Fruit fly (Drosophila melanogaster) whole organism, embryonic: Measurements from ENCODE around the gene CG3815.

Source experiments
- Asciz ChIP-seq: fragments of 200-800 bp; sonication (Bioruptor generic); optimal IDR thresholded peaks from 2 replicates; lab custom pipeline; 2017; ENCODE audit warnings: missing biosample characterization, mild to moderate bottlenecking, missing genetic modification characterization, missing genetic modification reagents
- Bgb ChIP-seq: fragments of 200-800 bp; sonication (Bioruptor generic); IDR thresholded peaks from 2 replicates; pipeline ENCODE4 v1.3.6; 2022; ENCODE audit warnings: missing biosample characterization, missing genetic modification characterization; ENCODE audit not compliant: partially characterized antibody
- Bteb2 ChIP-seq: fragments of 200-800 bp; sonication (Bioruptor generic); optimal IDR thresholded peaks from 2 replicates; lab custom pipeline; 2016; ENCODE audit warnings: missing biosample characterization, missing genetic modification characterization
- CG10321 ChIP-seq: fragments of 200-800 bp; sonication (Bioruptor generic); IDR thresholded peaks from 2 replicates; pipeline ENCODE4 v1.3.6; 2022; ENCODE audit warnings: missing biosample characterization, missing genetic modification characterization
- CG10979 ChIP-seq: fragments of 200-800 bp; sonication (Bioruptor generic); optimal IDR thresholded peaks from 2 replicates; lab custom pipeline; 2018; ENCODE audit warnings: missing biosample characterization, mild to moderate bottlenecking, missing genetic modification characterization, moderate library complexity
- CG11696 ChIP-seq: fragments of 200-800 bp; sonication (Bioruptor generic); IDR thresholded peaks from 2 replicates; pipeline ENCODE4 v1.3.6; 2022; ENCODE audit warnings: missing biosample characterization, missing genetic modification characterization
- CG12659 ChIP-seq: fragments of 200-800 bp; sonication (Bioruptor generic); optimal IDR thresholded peaks from 3 replicates; lab custom pipeline; 2017; ENCODE audit warnings: mild to moderate bottlenecking, missing biosample characterization, missing genetic modification reagents, missing genetic modification characterization
- CG13424 ChIP-seq: fragments of 200-800 bp; sonication (Bioruptor generic); optimal IDR thresholded peaks from 2 replicates; lab custom pipeline; 2019; ENCODE audit warnings: missing biosample characterization, mild to moderate bottlenecking, missing genetic modification characterization, moderate library complexity
- CG13894 ChIP-seq: fragments of 200-800 bp; sonication (Bioruptor generic); optimal IDR thresholded peaks from 3 replicates; lab custom pipeline; 2018; ENCODE audit warnings: missing biosample characterization, mild to moderate bottlenecking, missing genetic modification characterization, moderate library complexity
- CG14014 ChIP-seq: fragments of 200-800 bp; sonication (Bioruptor generic); IDR thresholded peaks from 2 replicates; pipeline ENCODE4 v1.3.6; 2022; ENCODE audit warnings: missing biosample characterization, missing genetic modification characterization
- CG14710 ChIP-seq: fragments of 200-800 bp; sonication (Bioruptor generic); optimal IDR thresholded peaks from 3 replicates; lab custom pipeline; 2019; ENCODE audit warnings: missing biosample characterization, mild to moderate bottlenecking, missing genetic modification characterization, moderate library complexity
- CG14860 ChIP-seq: fragments of 200-800 bp; sonication (Bioruptor generic); IDR thresholded peaks from 3 replicates; pipeline ENCODE4 v1.3.6; 2022; ENCODE audit warnings: missing biosample characterization, missing genetic modification characterization; ENCODE audit not compliant: partially characterized antibody
- CG17385 ChIP-seq: fragments of 200-800 bp; sonication (Bioruptor generic); optimal IDR thresholded peaks from 3 replicates; lab custom pipeline; 2018; ENCODE audit warnings: missing biosample characterization, mild to moderate bottlenecking, missing genetic modification characterization
- CG17568 ChIP-seq: fragments of 200-800 bp; sonication (Bioruptor generic); optimal IDR thresholded peaks from 2 replicates; lab custom pipeline; 2018; ENCODE audit warnings: missing biosample characterization, mild to moderate bottlenecking, missing genetic modification characterization, moderate library complexity
- CG18599 ChIP-seq: fragments of 200-800 bp; sonication (Bioruptor generic); optimal IDR thresholded peaks from 3 replicates; lab custom pipeline; 2017; ENCODE audit warnings: missing biosample characterization, missing genetic modification characterization, mild to moderate bottlenecking, moderate library complexity, missing genetic modification reagents
- CG2120 ChIP-seq: fragments of 200-800 bp; sonication (Bioruptor generic); optimal IDR thresholded peaks from 3 replicates; lab custom pipeline; 2016; ENCODE audit warnings: missing biosample characterization, missing genetic modification characterization
- CG2889 ChIP-seq: fragments of 200-800 bp; sonication (Bioruptor generic); IDR thresholded peaks from 3 replicates; pipeline ENCODE4 v1.3.6; 2022; ENCODE audit warnings: missing biosample characterization, missing genetic modification characterization
- CG32772 ChIP-seq: fragments of 200-800 bp; sonication (Bioruptor generic); IDR thresholded peaks from 2 replicates; pipeline ENCODE4 v1.3.6; 2022; ENCODE audit warnings: missing biosample characterization, missing genetic modification characterization
- CG33213 ChIP-seq: fragments of 200-800 bp; sonication (Bioruptor generic); optimal IDR thresholded peaks from 3 replicates; lab custom pipeline; 2016; ENCODE audit warnings: missing biosample characterization, missing genetic modification characterization
- CG42726 ChIP-seq: fragments of 200-800 bp; sonication (Bioruptor generic); IDR thresholded peaks from 2 replicates; pipeline ENCODE4 v1.3.6; 2022; ENCODE audit warnings: missing biosample characterization, missing genetic modification characterization; ENCODE audit not compliant: partially characterized antibody
- CG6791 ChIP-seq: fragments of 200-800 bp; sonication (Bioruptor generic); IDR thresholded peaks from 3 replicates; pipeline ENCODE4 v1.3.6; 2022; ENCODE audit warnings: missing biosample characterization, missing genetic modification characterization; ENCODE audit not compliant: partially characterized antibody
- CG7271 ChIP-seq: fragments of 200-800 bp; sonication (Bioruptor generic); optimal IDR thresholded peaks from 2 replicates; lab custom pipeline; 2018; ENCODE audit warnings: missing biosample characterization, mild to moderate bottlenecking, missing genetic modification characterization, moderate library complexity
- CG7928 ChIP-seq: fragments of 200-800 bp; sonication (Bioruptor generic); optimal IDR thresholded peaks from 2 replicates; lab custom pipeline; 2017; ENCODE audit warnings: missing biosample characterization, mild to moderate bottlenecking, missing genetic modification characterization
- CG7963 ChIP-seq: fragments of 200-800 bp; sonication (Bioruptor generic); IDR thresholded peaks from 3 replicates; pipeline ENCODE4 v1.3.6; 2022; ENCODE audit warnings: missing biosample characterization, missing genetic modification characterization; ENCODE audit not compliant: partially characterized antibody
- CG8281 ChIP-seq: fragments of 200-800 bp; sonication (Bioruptor generic); optimal IDR thresholded peaks from 2 replicates; lab custom pipeline; 2018; ENCODE audit warnings: missing biosample characterization, mild to moderate bottlenecking, missing genetic modification characterization, moderate library complexity
- CG8944 ChIP-seq: fragments of 200-800 bp; sonication (Bioruptor generic); optimal IDR thresholded peaks from 3 replicates; lab custom pipeline; 2016; ENCODE audit warnings: missing biosample characterization, missing genetic modification characterization
- CG9876 ChIP-seq: fragments of 200-800 bp; sonication (Bioruptor generic); optimal IDR thresholded peaks from 2 replicates; lab custom pipeline; 2016; ENCODE audit warnings: missing biosample characterization, missing genetic modification characterization
- Dbx ChIP-seq: fragments of 200-800 bp; sonication (Bioruptor generic); IDR thresholded peaks from 3 replicates; pipeline ENCODE4 v1.3.6; 2022; ENCODE audit warnings: missing biosample characterization, missing genetic modification characterization
- Deaf1 ChIP-seq: fragments of 200-800 bp; optimal IDR thresholded peaks from 3 replicates; lab custom pipeline; 2019; ENCODE audit warnings: missing biosample characterization, mild to moderate bottlenecking, missing genetic modification characterization, moderate library complexity
- Drgx ChIP-seq: fragments of 200-800 bp; sonication (Bioruptor generic); IDR thresholded peaks from 2 replicates; pipeline ENCODE4 v1.3.6; 2022; ENCODE audit warnings: missing biosample characterization, missing genetic modification characterization
- E2f2 ChIP-seq: fragments of 200-800 bp; sonication (Bioruptor generic); IDR thresholded peaks from 2 replicates; pipeline ENCODE4 v1.3.6; 2022; ENCODE audit warnings: missing biosample characterization, missing genetic modification characterization
- Gsc ChIP-seq: fragments of 200-800 bp; sonication (Bioruptor generic); IDR thresholded peaks from 2 replicates; pipeline ENCODE4 v1.3.6; 2022; ENCODE audit warnings: missing biosample characterization, missing genetic modification characterization
- HLHmδ ChIP-seq: fragments of 200-800 bp; sonication (Bioruptor generic); optimal IDR thresholded peaks from 2 replicates; lab custom pipeline; 2018; ENCODE audit warnings: missing biosample characterization, mild to moderate bottlenecking, missing genetic modification characterization, moderate library complexity
- Hey ChIP-seq: fragments of 200-800 bp; sonication (Bioruptor generic); optimal IDR thresholded peaks from 3 replicates; lab custom pipeline; 2018; ENCODE audit warnings: missing biosample characterization, mild to moderate bottlenecking, missing genetic modification characterization
- Meics ChIP-seq: fragments of 200-800 bp; sonication (Bioruptor generic); optimal IDR thresholded peaks from 2 replicates; lab custom pipeline; 2017; ENCODE audit warnings: missing biosample characterization, mild to moderate bottlenecking, missing genetic modification characterization
- Mrtf ChIP-seq: fragments of 200-800 bp; sonication (Bioruptor generic); IDR thresholded peaks from 3 replicates; pipeline ENCODE4 v1.3.6; 2022; ENCODE audit warnings: missing biosample characterization, missing genetic modification characterization
- Xbp1 ChIP-seq: fragments of 200-800 bp; sonication (Bioruptor generic); optimal IDR thresholded peaks from 3 replicates; lab custom pipeline; 2016; ENCODE audit warnings: missing biosample characterization, mild to moderate bottlenecking, missing genetic modification characterization
- chn ChIP-seq: fragments of 200-800 bp; sonication (Bioruptor generic); optimal IDR thresholded peaks from 2 replicates; lab custom pipeline; 2016; ENCODE audit warnings: missing biosample characterization, missing genetic modification characterization
- dysf ChIP-seq: fragments of 200-800 bp; sonication (Bioruptor generic); IDR thresholded peaks from 3 replicates; pipeline ENCODE4 v1.3.6; 2022; ENCODE audit warnings: missing biosample characterization, missing genetic modification characterization
- ewg ChIP-seq: fragments of 200-800 bp; sonication (Bioruptor generic); optimal IDR thresholded peaks from 3 replicates; lab custom pipeline; 2017; ENCODE audit warnings: mild to moderate bottlenecking, missing biosample characterization, missing genetic modification reagents, missing genetic modification characterization
- grn ChIP-seq: fragments of 200-800 bp; sonication (Bioruptor generic); optimal IDR thresholded peaks from 3 replicates; lab custom pipeline; 2017; ENCODE audit warnings: missing biosample characterization, missing genetic modification characterization
- hb ChIP-seq: fragments of 200-800 bp; sonication (Bioruptor generic); IDR thresholded peaks from 3 replicates; pipeline ENCODE4 v1.3.6; 2022; ENCODE audit warnings: missing biosample characterization, missing genetic modification characterization; ENCODE audit not compliant: partially characterized antibody
- hth ChIP-seq: fragments of >200 bp; optimal IDR thresholded peaks from 2 replicates; lab custom pipeline; 2017; ENCODE audit warnings: inconsistent platforms
- lilli ChIP-seq: fragments of 200-800 bp; sonication (Bioruptor generic); optimal IDR thresholded peaks from 3 replicates; lab custom pipeline; 2016; ENCODE audit warnings: missing biosample characterization, missing genetic modification characterization
- oc ChIP-seq: fragments of 200-800 bp; sonication (Bioruptor generic); optimal IDR thresholded peaks from 2 replicates; lab custom pipeline; 2018; ENCODE audit warnings: missing biosample characterization, mild to moderate bottlenecking, missing genetic modification characterization, moderate library complexity
- pho ChIP-seq: fragments of 200-800 bp; sonication (Bioruptor generic); optimal IDR thresholded peaks from 2 replicates; lab custom pipeline; 2016; ENCODE audit warnings: missing biosample characterization, missing genetic modification characterization
- pita ChIP-seq: fragments of 200-800 bp; sonication (Bioruptor generic); optimal IDR thresholded peaks from 2 replicates; lab custom pipeline; 2017; ENCODE audit warnings: missing biosample characterization, mild to moderate bottlenecking, missing genetic modification characterization
- salm ChIP-seq: fragments of 200-800 bp; sonication (Bioruptor generic); optimal IDR thresholded peaks from 2 replicates; lab custom pipeline; 2018; ENCODE audit warnings: missing biosample characterization, mild to moderate bottlenecking, missing genetic modification characterization
- tna ChIP-seq: fragments of 200-800 bp; sonication (Bioruptor generic); IDR thresholded peaks from 2 replicates; pipeline ENCODE4 v1.3.6; 2022; ENCODE audit warnings: missing biosample characterization, missing genetic modification characterization; ENCODE audit not compliant: partially characterized antibody

Gene CG3815

dm6 chrX:6294243-6294642 is 946 bp upstream of the CG3815 start, which contains the start of gene CG15892:
Gene CG15892 (minus strand): TSS chrX:6294343.
- no peak for TF ChIP-seq Xbp1 (GFP tag; lab: Kevin White, UChicago)
- TF ChIP-seq Bteb2 (GFP tag; lab: Kevin White, UChicago): no peak
- no peak for TF ChIP-seq CG8944 (GFP tag; lab: Kevin White, UChicago)
- no peak for TF ChIP-seq CG17568 (GFP tag; lab: Kevin White, UChicago)
- TF ChIP-seq CG7963 (GFP tag; lab: Robert Waterston, UW): no peak
- TF ChIP-seq CG14014 (GFP tag; lab: Robert Waterston, UW): no peak
- TF ChIP-seq Hey (tag; lab: Kevin White, UChicago): no peak
- no peak for TF ChIP-seq pho (GFP tag; lab: Kevin White, UChicago)

DNA sequence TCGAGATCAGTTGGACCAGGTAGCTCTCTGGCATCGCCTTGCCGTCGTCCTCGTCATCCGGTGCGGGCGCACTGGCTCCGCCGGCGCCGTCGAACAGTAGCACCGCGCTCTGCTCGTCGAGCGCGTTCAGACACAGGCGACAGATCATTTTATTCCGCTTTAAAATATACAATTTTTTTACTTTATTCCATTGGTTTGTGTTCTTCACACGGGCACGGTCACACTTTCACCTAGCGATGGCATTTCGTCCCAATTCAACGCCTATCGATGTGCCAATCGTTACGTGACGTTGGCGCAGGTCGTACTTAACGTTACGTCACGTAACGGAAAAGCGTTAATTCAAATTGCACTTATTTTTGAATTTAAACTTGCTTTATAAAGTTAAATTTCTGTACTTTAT is 5.9 kb downstream of the CG3815 start, which contains the start of gene CG12219:
Gene CG12219, minus strand, starts transcription at position 234 of the 400 bp plus-strand sequence.
- TF ChIP-seq lilli (no peak), ewg (GFP tag; lab: Kevin White, UChicago) (no peak), tna (GFP tag; lab: Robert Waterston, UW) (no peak), CG17385 (GFP tag; lab: Kevin White, UChicago) (no peak), pita (GFP tag; lab: Kevin White, UChicago) (no peak), Bgb (GFP tag; lab: Robert Waterston, UW) (peak; percentile 60), CG33213 (no peak), Drgx (GFP tag; lab: Robert Waterston, UW) (no peak), CG10321 (GFP tag; lab: Robert Waterston, UW) (no peak), CG12659 (peak; percentile 20), CG8281 (no peak), CG42726 (GFP tag; lab: Robert Waterston, UW) (0 out of 2 replicates have a peak, but pooled peaks have one; percentile 8), CG10979 (tag; lab: Kevin White, UChicago) (no peak), Dbx (GFP tag; lab: Robert Waterston, UW) (no peak), CG14710 (tag; lab: Kevin White, UChicago) (peak; percentile 53), Meics (GFP tag; lab: Kevin White, UChicago) (no peak), CG18599 (GFP tag; lab: Kevin White, UChicago) (no peak), salm (tag; lab: Kevin White, UChicago) (no peak), dysf (GFP tag; lab: Robert Waterston, UW) (no peak), chn (GFP tag; lab: Kevin White, UChicago) (no peak), CG14860 (GFP tag; lab: Robert Waterston, UW) (no peak), CG2120 (no peak), Asciz (GFP tag; lab: Kevin White, UChicago) (no peak), oc (tag; lab: Kevin White, UChicago) (no peak), CG13424 (tag; lab: Kevin White, UChicago) (no peak), Gsc (GFP tag; lab: Robert Waterston, UW) (no peak), CG32772 (no peak), CG7928 (GFP tag; lab: Kevin White, UChicago) (no peak), CG6791 (no peak; the same call in 2 of the 3 replicates), CG7271 (tag; lab: Kevin White, UChicago) (no peak), hth (lab: Kevin White, UChicago) (no peak), hb (GFP tag; lab: Robert Waterston, UW) (no peak), CG9876 (GFP tag; lab: Kevin White, UChicago) (no peak), grn (GFP tag; lab: Kevin White, UChicago) (no peak), CG11696 (GFP tag; lab: Robert Waterston, UW) (no peak), CG13894 (tag; lab: Kevin White, UChicago) (no peak), HLHmδ (GFP tag; lab: Kevin White, UChicago) (no peak), Deaf1 (tag; lab: Kevin White, UChicago) (no peak), E2f2 (peak; percentile 63), CG2889 (GFP tag; lab: Robert Waterston, UW) (no peak), Mrtf (GFP tag; lab: Robert Waterston, UW) (no peak)
